Worm (Caenorhabditis elegans) whole organism, L4 larva: ENCODE data around the gene lin-5.
A peak's percentile ranks its signal among the peaks of the same experiment; 100 is the strongest.

Experiments used
- D1046.2 ChIP-seq: fragments of 200-800 bp; sonication (Bioruptor generic); IDR thresholded peaks from 2 replicates; pipeline ENCODE4 v1.3.6; 2022; ENCODE audit warnings: missing genetic modification characterization, missing compliant biosample characterization
- F26F4.8 ChIP-seq: fragments of 200-800 bp; sonication (Bioruptor generic); conservative IDR thresholded peaks from 2 replicates; pipeline ENCODE4 v1.3.6; 2022; ENCODE audit warnings: missing genetic modification characterization, missing compliant biosample characterization
- F37D6.2 ChIP-seq: sonication (generic microtip); optimal IDR thresholded peaks from 2 replicates; lab custom pipeline; 2016; ENCODE audit warnings: mild to moderate bottlenecking, missing genetic modification characterization, missing compliant biosample characterization
- R02D3.7 ChIP-seq: fragments of 150-350 bp; sonication (generic microtip); optimal IDR thresholded peaks from 3 replicates; lab custom pipeline; 2014; ENCODE audit warnings: missing biosample characterization, missing genetic modification characterization
- T20F7.1 ChIP-seq: fragments of 200-800 bp; sonication (Bioruptor generic); optimal IDR thresholded peaks from 2 replicates; lab custom pipeline; 2018; ENCODE audit warnings: mild to moderate bottlenecking, missing genetic modification characterization, missing compliant biosample characterization
- Y105C5A.15 ChIP-seq: fragments of 200-800 bp; sonication (Bioruptor generic); IDR thresholded peaks from 2 replicates; pipeline ENCODE4 v1.3.6; 2022; ENCODE audit warnings: missing genetic modification characterization, missing compliant biosample characterization
- Y48G9A.11 ChIP-seq: fragments of 200-800 bp; sonication (Bioruptor generic); IDR thresholded peaks from 2 replicates; pipeline ENCODE4 v1.3.6; 2022; ENCODE audit warnings: missing genetic modification reagents, missing genetic modification characterization, missing compliant biosample characterization
- Y5F2A.4 ChIP-seq: fragments of 200-800 bp; sonication (Bioruptor generic); optimal IDR thresholded peaks from 2 replicates; lab custom pipeline; 2018; ENCODE audit warnings: mild to moderate bottlenecking, missing genetic modification characterization, missing compliant biosample characterization
- Y75B8A.6 ChIP-seq: fragments of 200-800 bp; sonication (Bioruptor generic); IDR thresholded peaks from 2 replicates; pipeline ENCODE4 v1.3.6; 2022; ENCODE audit warnings: missing genetic modification reagents, missing genetic modification characterization, missing compliant biosample characterization
- ZK337.2 ChIP-seq: fragments of 200-800 bp; sonication (Bioruptor generic); IDR thresholded peaks from 2 replicates; pipeline ENCODE4 v1.3.6; 2022; ENCODE audit warnings: missing genetic modification reagents, missing genetic modification characterization, missing compliant biosample characterization
- ZK546.5 ChIP-seq, 2 experiments: sonication (generic microtip); optimal IDR thresholded peaks; 2 replicates each; lab custom pipeline; 2017; ENCODE audit warnings: missing biosample characterization in 2 of 2, missing genetic modification characterization in 2 of 2
- arid-1 ChIP-seq: fragments of 200-800 bp; sonication (Bioruptor generic); conservative IDR thresholded peaks from 2 replicates; pipeline ENCODE4 v1.3.6; 2022; ENCODE audit warnings: missing genetic modification reagents, missing genetic modification characterization, missing compliant biosample characterization
- ceh-44 ChIP-seq: fragments of 200-800 bp; sonication (Bioruptor generic); IDR thresholded peaks from 2 replicates; pipeline ENCODE4 v1.3.6; 2022; ENCODE audit warnings: missing genetic modification reagents, missing genetic modification characterization, missing compliant biosample characterization
- ceh-62 ChIP-seq: sonication (generic microtip); optimal IDR thresholded peaks from 2 replicates; lab custom pipeline; 2017; ENCODE audit warnings: missing biosample characterization, missing genetic modification characterization
- ceh-82 ChIP-seq: sonication (generic microtip); optimal IDR thresholded peaks from 2 replicates; lab custom pipeline; 2017; ENCODE audit warnings: missing biosample characterization, missing genetic modification characterization
- ces-1 ChIP-seq: fragments of 150-350 bp; sonication (generic microtip); optimal IDR thresholded peaks from 4 replicates; lab custom pipeline; 2014; ENCODE audit warnings: missing biosample characterization, missing genetic modification reagents, missing genetic modification characterization
- ctbp-1 ChIP-seq: fragments of 200-800 bp; sonication (Bioruptor generic); IDR thresholded peaks from 2 replicates; pipeline ENCODE4 v1.3.6; 2022; ENCODE audit warnings: missing genetic modification reagents, missing genetic modification characterization, missing compliant biosample characterization
- daf-12 ChIP-seq: fragments of 150-350 bp; optimal IDR thresholded peaks from 2 replicates; lab custom pipeline; 2014; ENCODE audit warnings: missing biosample characterization, missing genetic modification reagents, missing genetic modification characterization
- daf-19 ChIP-seq: fragments of 200-800 bp; sonication (Bioruptor generic); conservative IDR thresholded peaks from 2 replicates; pipeline ENCODE4 v1.3.6; 2022; ENCODE audit warnings: missing genetic modification characterization, missing compliant biosample characterization
- dpl-1 ChIP-seq: fragments of 150-350 bp; optimal IDR thresholded peaks from 2 replicates; lab custom pipeline; 2014; ENCODE audit warnings: missing biosample characterization, missing genetic modification reagents, missing genetic modification characterization
- duxl-1 ChIP-seq: sonication (generic microtip); optimal IDR thresholded peaks from 2 replicates; lab custom pipeline; 2016; ENCODE audit warnings: mild to moderate bottlenecking, missing genetic modification characterization, moderate library complexity, missing compliant biosample characterization; ENCODE audit not compliant: poor library complexity
- dve-1 ChIP-seq: sonication (generic microtip); optimal IDR thresholded peaks from 2 replicates; lab custom pipeline; 2017; ENCODE audit warnings: antibody characterized with exemption, mild to moderate bottlenecking, missing genetic modification characterization, missing compliant biosample characterization; ENCODE audit not compliant: insufficient read depth
- egl-43 ChIP-seq: fragments of 200-800 bp; sonication (Bioruptor generic); IDR thresholded peaks from 2 replicates; pipeline ENCODE4 v1.3.6; 2022; ENCODE audit warnings: missing genetic modification reagents, missing genetic modification characterization, missing compliant biosample characterization
- fkh-10 ChIP-seq: fragments of 150-350 bp; optimal IDR thresholded peaks from 2 replicates; lab custom pipeline; 2014; ENCODE audit warnings: missing biosample characterization, missing genetic modification reagents, missing genetic modification characterization
- hif-1 ChIP-seq, 2 experiments: sonication (generic microtip); optimal IDR thresholded peaks; 2 replicates each; lab custom pipeline; 2016 to 2017; ENCODE audit warnings: missing compliant biosample characterization in 2 of 2, missing genetic modification characterization in 2 of 2, missing genetic modification reagents in 2 of 2, missing genotype in 2 of 2, mild to moderate bottlenecking in 1 of 2
- hlh-11 ChIP-seq: fragments of 200-800 bp; sonication (Bioruptor generic); optimal IDR thresholded peaks from 2 replicates; lab custom pipeline; 2018; ENCODE audit warnings: mild to moderate bottlenecking, missing genetic modification characterization, missing compliant biosample characterization
- hlh-30 ChIP-seq: sonication (generic microtip); optimal IDR thresholded peaks from 2 replicates; lab custom pipeline; 2017; ENCODE audit warnings: antibody characterized with exemption, mild to moderate bottlenecking, missing genetic modification characterization, missing compliant biosample characterization; ENCODE audit not compliant: insufficient read depth
- jun-1 ChIP-seq: fragments of 150-350 bp; optimal IDR thresholded peaks from 2 replicates; lab custom pipeline; 2014; ENCODE audit warnings: missing biosample characterization, missing genetic modification reagents, missing genetic modification characterization
- lim-7 ChIP-seq: fragments of 200-800 bp; sonication (Bioruptor generic); IDR thresholded peaks from 2 replicates; pipeline ENCODE4 v1.3.6; 2022; ENCODE audit warnings: missing genetic modification characterization, missing compliant biosample characterization
- lin-1 ChIP-seq: fragments of 200-800 bp; sonication (Bioruptor generic); IDR thresholded peaks from 2 replicates; pipeline ENCODE4 v1.3.6; 2022; ENCODE audit warnings: missing genetic modification reagents, missing genetic modification characterization, missing compliant biosample characterization
- lir-3 ChIP-seq: sonication (generic microtip); optimal IDR thresholded peaks from 2 replicates; lab custom pipeline; 2016; ENCODE audit warnings: mild to moderate bottlenecking, missing genetic modification characterization, missing compliant biosample characterization
- mdt-29 ChIP-seq: fragments of 200-800 bp; sonication (Bioruptor generic); IDR thresholded peaks from 2 replicates; pipeline ENCODE4 v1.3.6; 2022; ENCODE audit warnings: missing genetic modification reagents, missing genetic modification characterization, missing compliant biosample characterization
- mes-2 ChIP-seq: sonication (generic microtip); optimal IDR thresholded peaks from 2 replicates; lab custom pipeline; 2016; ENCODE audit warnings: missing genotype, mild to moderate bottlenecking, missing genetic modification characterization, missing compliant biosample characterization; ENCODE audit not compliant: poor library complexity, severe bottlenecking
- mxl-3 ChIP-seq: fragments of 200-800 bp; sonication (Bioruptor generic); optimal IDR thresholded peaks from 2 replicates; lab custom pipeline; 2018; ENCODE audit warnings: mild to moderate bottlenecking, missing genetic modification characterization, missing compliant biosample characterization
- nhr-102 ChIP-seq: sonication (generic microtip); optimal IDR thresholded peaks from 2 replicates; lab custom pipeline; 2016; ENCODE audit warnings: mild to moderate bottlenecking, missing genetic modification characterization, moderate library complexity, missing compliant biosample characterization
- nhr-237 ChIP-seq: sonication (generic microtip); optimal IDR thresholded peaks from 2 replicates; lab custom pipeline; 2017; ENCODE audit warnings: missing biosample characterization, missing genetic modification characterization
- nhr-28 ChIP-seq: fragments of 150-350 bp; optimal IDR thresholded peaks from 2 replicates; lab custom pipeline; 2014; ENCODE audit warnings: missing biosample characterization, missing genetic modification characterization
- nhr-41 ChIP-seq: fragments of 200-800 bp; sonication (Bioruptor generic); IDR thresholded peaks from 2 replicates; pipeline ENCODE4 v1.3.6; 2022; ENCODE audit warnings: missing genetic modification reagents, missing genetic modification characterization, missing compliant biosample characterization
- nhr-48 ChIP-seq: sonication (generic microtip); optimal IDR thresholded peaks from 2 replicates; lab custom pipeline; 2016; ENCODE audit warnings: mild to moderate bottlenecking, missing genetic modification characterization, missing compliant biosample characterization
- nhr-6 ChIP-seq: fragments of 150-350 bp; optimal IDR thresholded peaks from 2 replicates; lab custom pipeline; 2014; ENCODE audit warnings: missing biosample characterization, missing genetic modification characterization
- pqm-1 ChIP-seq: sonication (generic microtip); optimal IDR thresholded peaks from 2 replicates; lab custom pipeline; 2017; ENCODE audit warnings: missing biosample characterization, missing genetic modification characterization
- rbr-2 ChIP-seq: sonication (generic microtip); optimal IDR thresholded peaks from 2 replicates; lab custom pipeline; 2016; ENCODE audit warnings: missing genotype, missing genetic modification characterization, missing compliant biosample characterization
- saeg-2 ChIP-seq: fragments of 200-800 bp; sonication (Bioruptor generic); IDR thresholded peaks from 2 replicates; pipeline ENCODE4 v1.3.6; 2022; ENCODE audit warnings: missing genetic modification reagents, missing genetic modification characterization, missing compliant biosample characterization
- snpc-4 ChIP-seq: fragments of 150-350 bp; optimal IDR thresholded peaks from 2 replicates; lab custom pipeline; 2014; ENCODE audit warnings: missing biosample characterization, missing genetic modification characterization
- spr-3 ChIP-seq: fragments of 200-800 bp; sonication (Bioruptor generic); optimal IDR thresholded peaks from 2 replicates; lab custom pipeline; 2018; ENCODE audit warnings: mild to moderate bottlenecking, missing genetic modification characterization, missing compliant biosample characterization
- unc-39 ChIP-seq: sonication (generic microtip); optimal IDR thresholded peaks from 2 replicates; lab custom pipeline; 2017; ENCODE audit warnings: missing biosample characterization, missing genetic modification characterization
- unc-62 ChIP-seq, 3 experiments: fragments of 150-350 bp in 1 of 3; sonication (generic microtip); optimal IDR thresholded peaks in 2 of 3; peaks in 1 of 3; 1 replicate in 1 of 3; 2 replicates in 2 of 3; lab custom pipeline; 2014 to 2017; ENCODE audit warnings: missing biosample characterization in 3 of 3, missing genetic modification characterization in 3 of 3, missing genetic modification reagents in 3 of 3, missing genotype in 1 of 3
- zfp-2 ChIP-seq: sonication (generic microtip); optimal IDR thresholded peaks from 2 replicates; lab custom pipeline; 2016; ENCODE audit warnings: mild to moderate bottlenecking, missing genetic modification characterization, missing compliant biosample characterization
- zfp-3 ChIP-seq: fragments of 200-800 bp; sonication (Bioruptor generic); conservative IDR thresholded peaks from 2 replicates; pipeline ENCODE4 v1.3.6; 2022; ENCODE audit warnings: missing genetic modification reagents, missing genetic modification characterization, missing compliant biosample characterization
- zip-2 ChIP-seq: fragments of 150-350 bp; optimal IDR thresholded peaks from 2 replicates; lab custom pipeline; 2014; ENCODE audit warnings: missing biosample characterization, missing genetic modification characterization
- ztf-7 ChIP-seq: fragments of 150-350 bp; optimal IDR thresholded peaks from 2 replicates; lab custom pipeline; 2014; ENCODE audit warnings: missing biosample characterization, missing genetic modification characterization

The lin-5 gene

DNA sequence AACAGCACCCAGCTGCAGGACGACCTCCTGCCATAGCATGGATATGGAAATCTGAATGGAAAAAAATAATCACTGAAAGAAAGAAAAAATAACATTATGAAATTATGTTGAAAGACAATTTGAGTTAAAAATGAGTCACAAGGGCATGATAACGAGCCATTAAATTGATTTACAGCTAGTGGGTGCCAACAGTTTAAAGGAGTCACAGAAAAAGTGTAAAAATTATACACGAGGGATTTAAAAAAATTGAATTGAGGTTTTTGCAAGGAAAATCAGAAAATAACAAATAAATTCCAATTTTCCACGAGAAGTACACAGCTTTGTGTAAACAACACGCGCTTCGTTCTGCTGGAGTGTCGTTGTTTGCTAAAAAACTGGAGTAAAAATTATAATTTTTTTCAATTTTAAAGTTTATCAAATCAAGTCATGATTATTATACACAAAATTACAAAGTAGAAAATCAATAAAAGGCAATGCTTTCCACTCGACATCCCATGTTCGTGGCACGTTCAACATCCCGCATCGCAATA, 13.5 kb downstream of the lin-5 start, which contains the start of gene T01H3.3 (continued):
- TF ChIP-seq daf-12 (tag; lab: Kevin White, UChicago) (no peak), nhr-41 (GFP tag; lab: Robert Waterston, UW) (no peak), ctbp-1 (GFP tag; lab: Robert Waterston, UW) (no peak), jun-1 (no peak), daf-19 (GFP tag; lab: Robert Waterston, UW) (no peak), T20F7.1 (GFP tag; lab: Kevin White, UChicago) (peak; percentile 96), rbr-2 (tag; lab: Kevin White, UChicago) (peak; percentile 16), nhr-102 (tag; lab: Kevin White, UChicago) (no peak), unc-62 (GFP tag; optimal IDR thresholded peaks at IDR 0.05 in 1 of 2; lab: Kevin White, UChicago) (no peak), unc-62 (tag; optimal IDR thresholded peaks at IDR 0.05; lab: Kevin White, UChicago) (no peak), F26F4.8 (GFP tag; lab: Robert Waterston, UW) (no peak), hlh-30 (tag; lab: Kevin White, UChicago) (peak; percentile 30), saeg-2 (GFP tag; lab: Robert Waterston, UW) (no peak), spr-3 (no peak), Y5F2A.4 (GFP tag; lab: Kevin White, UChicago) (no peak), nhr-48 (tag; lab: Kevin White, UChicago) (no peak), lin-1 (GFP tag; lab: Robert Waterston, UW) (no peak), nhr-237 (tag; lab: Kevin White, UChicago) (no peak), lir-3 (tag; lab: Kevin White, UChicago) (no peak), zfp-2 (tag; lab: Kevin White, UChicago) (no peak), Y48G9A.11 (GFP tag; lab: Robert Waterston, UW) (peak; percentile 59), F37D6.2 (tag; lab: Kevin White, UChicago) (no peak), egl-43 (no peak), mxl-3 (GFP tag; lab: Kevin White, UChicago) (no peak), ZK337.2 (no peak), dpl-1 (GFP tag; lab: Kevin White, UChicago) (peak; percentile 41), hlh-11 (tag; lab: Kevin White, UChicago) (no peak), nhr-6 (tag; lab: Kevin White, UChicago) (peak; percentile 21), ZK546.5 (tag; optimal IDR thresholded peaks at IDR 0.05; lab: Kevin White, UChicago) (no peak), snpc-4 (tag; lab: Kevin White, UChicago) (no peak), ztf-7 (tag; lab: Kevin White, UChicago) (no peak), pqm-1 (no peak), D1046.2 (GFP tag; lab: Robert Waterston, UW) (no peak), Y105C5A.15 (no peak), duxl-1 (no peak), ceh-62 (tag; lab: Kevin White, UChicago) (no peak), ceh-44 (GFP tag; lab: Robert Waterston, UW) (no peak), hif-1 (tag; optimal IDR thresholded peaks at IDR 0.05; lab: Kevin White, UChicago) (no peak), dve-1 (peak; percentile 30), fkh-10 (GFP tag; lab: Kevin White, UChicago) (no peak), R02D3.7 (tag; lab: Kevin White, UChicago) (no peak), ceh-82 (tag; lab: Kevin White, UChicago) (no peak), unc-39 (tag; lab: Kevin White, UChicago) (no peak), ces-1 (no peak), mdt-29 (GFP tag; lab: Robert Waterston, UW) (no peak), lim-7 (GFP tag; lab: Robert Waterston, UW) (no peak), zfp-3 (no peak), Y75B8A.6 (GFP tag; lab: Robert Waterston, UW) (no peak), arid-1 (no peak), nhr-28 (tag; lab: Kevin White, UChicago) (no peak), mes-2 (tag; lab: Kevin White, UChicago) (peak; percentile 67), zip-2 (tag; lab: Kevin White, UChicago) (no peak)
